In genomic region chr3L:11578847-11579246, dm6 we compare ENCODE assay signal across 3 fruit fly cellular contexts.
TF ChIP-seq lines count a peak whose summit lies in the region.

No protein-coding gene starts in this region.

- peak; percentile 74 for TF ChIP-seq CTCF in whole organism, embryonic (GFP tag; optimal IDR thresholded peaks at IDR 0.05; lab: Kevin White, UChicago)

TF ChIP-seq in whole organism, embryonic, 481 proteins besides CTCF, POLR2A, EP300 and RAD21:
- TF ChIP-seq CG1233 (GFP tag; optimal IDR thresholded peaks at IDR 0.05; lab: Kevin White, UChicago) = no peak
- no peak for TF ChIP-seq btn (GFP tag; optimal IDR thresholded peaks at IDR 0.05; lab: Kevin White, UChicago)
- no peak for TF ChIP-seq Hr3 (GFP tag; optimal IDR thresholded peaks at IDR 0.05; lab: Kevin White, UChicago)
- TF ChIP-seq CG9817 (tag; optimal IDR thresholded peaks at IDR 0.05; lab: Kevin White, UChicago) = no peak
- no peak for TF ChIP-seq Usf (GFP tag; optimal IDR thresholded peaks at IDR 0.05; lab: Kevin White, UChicago)
- TF ChIP-seq shn (GFP tag; optimal IDR thresholded peaks at IDR 0.05; lab: Kevin White, UChicago) = no peak
- no peak for TF ChIP-seq HLH54F (GFP tag; optimal IDR thresholded peaks at IDR 0.05; lab: Kevin White, UChicago)
- no peak for TF ChIP-seq gcm2 (GFP tag; optimal IDR thresholded peaks at IDR 0.05; lab: Kevin White, UChicago)
- TF ChIP-seq jigr1 (GFP tag; IDR thresholded peaks at IDR 0.05; lab: Robert Waterston, UW) = no peak
- no peak for TF ChIP-seq CG1792 (GFP tag; optimal IDR thresholded peaks at IDR 0.05; lab: Kevin White, UChicago)

TF ChIP-seq in whole organism, pupa, 21 proteins besides CTCF, POLR2A, EP300 and RAD21:
- peak; percentile 70 for TF ChIP-seq D1 (tag; optimal IDR thresholded peaks at IDR 0.05; lab: Kevin White, UChicago)
- TF ChIP-seq CG17806 (tag; optimal IDR thresholded peaks at IDR 0.05; lab: Kevin White, UChicago) = no peak
- no peak for TF ChIP-seq CG32121 (GFP tag; IDR thresholded peaks at IDR 0.05; lab: Robert Waterston, UW)
- no peak for TF ChIP-seq CG34367 (tag; optimal IDR thresholded peaks at IDR 0.05; lab: Kevin White, UChicago)

TF ChIP-seq in whole organism, wandering third instar larva, 38 proteins besides CTCF, POLR2A, EP300 and RAD21:
- TF ChIP-seq sage (GFP tag; optimal IDR thresholded peaks at IDR 0.05; lab: Kevin White, UChicago) (no peak), CG32264 (GFP tag; optimal IDR thresholded peaks at IDR 0.05; lab: Kevin White, UChicago) (no peak), Myc (optimal IDR thresholded peaks at IDR 0.05; lab: Kevin White, UChicago) (peak; percentile 7)
